Worm (Caenorhabditis elegans) whole organism, L2 larva: ENCODE results near the gene str-138.
A peak's percentile ranks its signal among the peaks of the same experiment; 100 is the strongest.

Experiments
- C34F6.9 ChIP-seq: fragments of 150-350 bp; optimal IDR thresholded peaks from 2 replicates; lab custom pipeline; 2014; ENCODE audit warnings: missing biosample characterization, missing genetic modification characterization
- F13H6.1 ChIP-seq: sonication (generic microtip); optimal IDR thresholded peaks from 2 replicates; lab custom pipeline; 2016; ENCODE audit warnings: missing genetic modification characterization, missing compliant biosample characterization
- R02D3.7 ChIP-seq: fragments of 150-350 bp; optimal IDR thresholded peaks from 2 replicates; lab custom pipeline; 2014; ENCODE audit warnings: missing biosample characterization, missing genetic modification characterization
- Y55F3AM.14 ChIP-seq: fragments of 200-800 bp; sonication (Bioruptor generic); optimal IDR thresholded peaks from 2 replicates; lab custom pipeline; 2018; ENCODE audit warnings: mild to moderate bottlenecking, missing genetic modification characterization, missing compliant biosample characterization
- ZK546.5 ChIP-seq: sonication (generic microtip); optimal IDR thresholded peaks from 2 replicates; lab custom pipeline; 2017; ENCODE audit warnings: missing biosample characterization, missing genetic modification characterization
- alr-1 ChIP-seq: fragments of 150-350 bp; optimal IDR thresholded peaks from 2 replicates; lab custom pipeline; 2014; ENCODE audit warnings: missing biosample characterization, missing genetic modification characterization
- aly-2 ChIP-seq: fragments of 150-350 bp; optimal IDR thresholded peaks from 2 replicates; lab custom pipeline; 2014; ENCODE audit warnings: missing biosample characterization, missing genetic modification characterization
- ama-1 ChIP-seq: fragments of 150-350 bp; optimal IDR thresholded peaks from 2 replicates; lab custom pipeline; 2018; ENCODE audit warnings: inconsistent platforms
- blmp-1 ChIP-seq: sonication (generic microtip); optimal IDR thresholded peaks from 2 replicates; lab custom pipeline; 2017; ENCODE audit warnings: missing genetic modification characterization, mild to moderate bottlenecking, missing compliant biosample characterization, antibody characterized with exemption, moderate library complexity; ENCODE audit not compliant: insufficient read depth
- ceh-16 ChIP-seq: fragments of 150-350 bp; optimal IDR thresholded peaks from 2 replicates; lab custom pipeline; 2014; ENCODE audit warnings: missing biosample characterization, missing genetic modification characterization
- ceh-82 ChIP-seq: fragments of 150-350 bp; optimal IDR thresholded peaks from 2 replicates; lab custom pipeline; 2014; ENCODE audit warnings: missing biosample characterization, missing genetic modification characterization
- crh-2 ChIP-seq: sonication (generic microtip); optimal IDR thresholded peaks from 2 replicates; lab custom pipeline; 2017; ENCODE audit warnings: missing biosample characterization, missing genetic modification characterization
- dmd-4 ChIP-seq: sonication (generic microtip); optimal IDR thresholded peaks from 2 replicates; lab custom pipeline; 2017; ENCODE audit warnings: missing biosample characterization, missing genetic modification characterization
- egl-27 ChIP-seq: sonication (generic microtip); optimal IDR thresholded peaks from 3 replicates; lab custom pipeline; 2017; ENCODE audit warnings: missing biosample characterization, missing genetic modification reagents, missing genetic modification characterization
- elt-1 ChIP-seq: fragments of 150-350 bp; optimal IDR thresholded peaks from 2 replicates; lab custom pipeline; 2014; ENCODE audit warnings: missing biosample characterization, missing genetic modification characterization
- elt-3 ChIP-seq: sonication (generic microtip); optimal IDR thresholded peaks from 2 replicates; lab custom pipeline; 2017; ENCODE audit warnings: missing biosample characterization, missing genetic modification characterization
- fos-1 ChIP-seq: fragments of 150-350 bp; optimal IDR thresholded peaks from 2 replicates; lab custom pipeline; 2014; ENCODE audit warnings: missing biosample characterization, missing genetic modification characterization
- gmeb-1 ChIP-seq: fragments of 150-350 bp; optimal IDR thresholded peaks from 2 replicates; lab custom pipeline; 2014; ENCODE audit warnings: missing biosample characterization, missing genetic modification characterization
- lin-11 ChIP-seq: fragments of 150-350 bp; sonication (generic microtip); optimal IDR thresholded peaks from 2 replicates; lab custom pipeline; 2014; ENCODE audit warnings: missing biosample characterization, missing genetic modification characterization, inconsistent platforms, mixed read lengths
- lin-13 ChIP-seq: fragments of 150-350 bp; optimal IDR thresholded peaks from 2 replicates; lab custom pipeline; 2014; ENCODE audit warnings: missing biosample characterization, missing genetic modification reagents, missing genetic modification characterization
- lin-39 ChIP-seq: fragments of 150-350 bp; optimal IDR thresholded peaks from 2 replicates; lab custom pipeline; 2014; ENCODE audit warnings: missing biosample characterization, missing genetic modification reagents, missing genetic modification characterization
- lsy-2 ChIP-seq, 2 experiments: fragments of 150-350 bp in 1 of 2; sonication (generic microtip) in 1 of 2; optimal IDR thresholded peaks; 2 replicates each; lab custom pipeline; 2014 to 2017; ENCODE audit warnings: missing biosample characterization in 2 of 2, missing genetic modification characterization in 2 of 2
- mab-5 ChIP-seq: fragments of 150-350 bp; optimal IDR thresholded peaks from 2 replicates; lab custom pipeline; 2014; ENCODE audit warnings: missing biosample characterization, missing genetic modification characterization
- mbf-1 ChIP-seq: sonication (generic microtip); optimal IDR thresholded peaks from 2 replicates; lab custom pipeline; 2017; ENCODE audit warnings: missing biosample characterization, missing genetic modification characterization
- mdl-1 ChIP-seq, 2 experiments: fragments of 150-350 bp in 1 of 2; sonication (generic microtip) in 1 of 2; optimal IDR thresholded peaks; 2 replicates each; lab custom pipeline; 2017; ENCODE audit warnings: missing biosample characterization in 2 of 2, missing genetic modification characterization in 2 of 2
- nhr-10 ChIP-seq: sonication (generic microtip); optimal IDR thresholded peaks from 2 replicates; lab custom pipeline; 2017; ENCODE audit warnings: missing biosample characterization, missing genetic modification characterization
- nhr-11 ChIP-seq: fragments of 150-350 bp; optimal IDR thresholded peaks from 2 replicates; lab custom pipeline; 2014; ENCODE audit warnings: missing biosample characterization, missing genetic modification characterization
- nhr-12 ChIP-seq: fragments of 150-350 bp; optimal IDR thresholded peaks from 2 replicates; lab custom pipeline; 2014; ENCODE audit warnings: missing biosample characterization, missing genetic modification characterization
- nhr-129 ChIP-seq: fragments of 150-350 bp; optimal IDR thresholded peaks from 2 replicates; lab custom pipeline; 2014; ENCODE audit warnings: missing biosample characterization, missing genetic modification characterization
- nhr-21 ChIP-seq: fragments of 150-350 bp; optimal IDR thresholded peaks from 2 replicates; lab custom pipeline; 2014; ENCODE audit warnings: missing biosample characterization, missing genetic modification characterization
- nhr-23 ChIP-seq: fragments of 150-350 bp; optimal IDR thresholded peaks from 2 replicates; lab custom pipeline; 2014; ENCODE audit warnings: missing biosample characterization, missing genetic modification reagents, missing genetic modification characterization
- nhr-237 ChIP-seq: fragments of 150-350 bp; optimal IDR thresholded peaks from 2 replicates; lab custom pipeline; 2014; ENCODE audit warnings: missing biosample characterization, missing genetic modification characterization
- nhr-25 ChIP-seq: fragments of 150-350 bp; sonication (generic microtip); optimal IDR thresholded peaks from 3 replicates; lab custom pipeline; 2014; ENCODE audit warnings: missing biosample characterization, missing genetic modification characterization
- nhr-6 ChIP-seq: fragments of 150-350 bp; optimal IDR thresholded peaks from 2 replicates; lab custom pipeline; 2014; ENCODE audit warnings: missing biosample characterization, missing genetic modification characterization
- nhr-77 ChIP-seq: fragments of 150-350 bp; optimal IDR thresholded peaks from 2 replicates; lab custom pipeline; 2014; ENCODE audit warnings: missing biosample characterization, missing genetic modification characterization
- peb-1 ChIP-seq: fragments of 150-350 bp; optimal IDR thresholded peaks from 2 replicates; lab custom pipeline; 2014; ENCODE audit warnings: missing biosample characterization, missing genetic modification characterization
- sem-4 ChIP-seq: fragments of 150-350 bp; optimal IDR thresholded peaks from 2 replicates; lab custom pipeline; 2014; ENCODE audit warnings: missing biosample characterization, missing genetic modification reagents, missing genetic modification characterization
- skn-1 ChIP-seq: sonication (generic microtip); optimal IDR thresholded peaks from 2 replicates; lab custom pipeline; 2017; ENCODE audit warnings: missing biosample characterization, missing genetic modification characterization
- sma-3 ChIP-seq: sonication (generic microtip); optimal IDR thresholded peaks from 2 replicates; lab custom pipeline; 2016; ENCODE audit warnings: missing genetic modification reagents, missing genetic modification characterization, missing compliant biosample characterization
- sma-9 ChIP-seq, 2 experiments: fragments of 150-350 bp in 1 of 2; sonication (generic microtip) in 1 of 2; optimal IDR thresholded peaks; 2 replicates each; lab custom pipeline; 2014 to 2016; ENCODE audit warnings: missing genetic modification characterization in 2 of 2, mild to moderate bottlenecking in 1 of 2, missing biosample characterization in 1 of 2, missing compliant biosample characterization in 1 of 2, missing genetic modification reagents in 1 of 2, moderate library complexity in 1 of 2
- snpc-4 ChIP-seq: fragments of 150-350 bp; optimal IDR thresholded peaks from 2 replicates; lab custom pipeline; 2014; ENCODE audit warnings: missing biosample characterization, missing genetic modification characterization
- unc-39 ChIP-seq: fragments of 150-350 bp; optimal IDR thresholded peaks from 2 replicates; lab custom pipeline; 2014; ENCODE audit warnings: missing biosample characterization, missing genetic modification characterization
- unc-55 ChIP-seq: fragments of 150-350 bp; sonication (generic microtip); optimal IDR thresholded peaks from 3 replicates; lab custom pipeline; 2014; ENCODE audit warnings: missing biosample characterization, missing genetic modification reagents, missing genetic modification characterization
- unc-62 ChIP-seq: fragments of 150-350 bp; optimal IDR thresholded peaks from 2 replicates; lab custom pipeline; 2014; ENCODE audit warnings: missing biosample characterization, missing genetic modification reagents, missing genetic modification characterization
- zag-1 ChIP-seq: fragments of 150-350 bp; optimal IDR thresholded peaks from 2 replicates; lab custom pipeline; 2014; ENCODE audit warnings: missing biosample characterization, missing genetic modification characterization
- ztf-1 ChIP-seq: fragments of 200-800 bp; sonication (Bioruptor generic); conservative IDR thresholded peaks from 2 replicates; pipeline ENCODE4 v1.3.6; 2022; ENCODE audit warnings: missing genetic modification characterization, missing compliant biosample characterization
- ztf-11 ChIP-seq: sonication (generic microtip); optimal IDR thresholded peaks from 2 replicates; lab custom pipeline; 2017; ENCODE audit warnings: missing biosample characterization, missing genetic modification characterization
- ztf-4 ChIP-seq: fragments of 150-350 bp; optimal IDR thresholded peaks from 2 replicates; lab custom pipeline; 2014; ENCODE audit warnings: missing biosample characterization, missing genetic modification characterization

str-138 gene

ce11 chrV:8031121-8031520, 27.3 kb upstream of the str-138 start, which contains the start of gene vars-1:
TSS of gene vars-1 (plus strand) at chrV:8031411.
- TF ChIP-seq lsy-2 (tag; optimal IDR thresholded peaks at IDR 0.05; lab: Kevin White, UChicago) (peak in 1 of 2 experiments; percentile 76), peb-1 (tag; lab: Kevin White, UChicago) (no peak), nhr-10 (tag; lab: Kevin White, UChicago) (no peak), ama-1 (lab: Kevin White, UChicago) (no peak), ceh-82 (tag; lab: Kevin White, UChicago) (no peak), unc-62 (GFP tag; lab: Kevin White, UChicago) (no peak), nhr-11 (tag; lab: Kevin White, UChicago) (no peak), lin-39 (tag; lab: Kevin White, UChicago) (no peak), nhr-77 (tag; lab: Kevin White, UChicago) (no peak), blmp-1 (tag; lab: Kevin White, UChicago) (no peak), Y55F3AM.14 (GFP tag; lab: Kevin White, UChicago) (no peak), nhr-12 (tag; lab: Kevin White, UChicago) (no peak), egl-27 (tag; lab: Kevin White, UChicago) (peak; percentile 4), unc-55 (GFP tag; lab: Kevin White, UChicago) (peak; percentile 64), sem-4 (tag; lab: Kevin White, UChicago) (no peak), fos-1 (no peak), alr-1 (tag; lab: Kevin White, UChicago) (no peak), R02D3.7 (tag; lab: Kevin White, UChicago) (no peak), elt-3 (tag; lab: Kevin White, UChicago) (no peak), nhr-129 (peak; percentile 13), zag-1 (tag; lab: Kevin White, UChicago) (no peak), snpc-4 (tag; lab: Kevin White, UChicago) (no peak), aly-2 (tag; lab: Kevin White, UChicago) (no peak), skn-1 (tag; lab: Kevin White, UChicago) (no peak), lin-13 (GFP tag; lab: Kevin White, UChicago) (peak; percentile 35), C34F6.9 (peak; percentile 66), ztf-1 (GFP tag; lab: Robert Waterston, UW) (no peak), sma-9 (GFP tag; optimal IDR thresholded peaks at IDR 0.05; lab: Kevin White, UChicago) (peak; percentile 42), sma-9 (tag; optimal IDR thresholded peaks at IDR 0.05; lab: Kevin White, UChicago) (no peak), elt-1 (tag; lab: Kevin White, UChicago) (no peak), mdl-1 (tag; optimal IDR thresholded peaks at IDR 0.05; lab: Kevin White, UChicago) (no peak), ztf-11 (tag; lab: Kevin White, UChicago) (no peak), nhr-25 (tag; lab: Kevin White, UChicago) (peak; percentile 29), F13H6.1 (no peak), dmd-4 (tag; lab: Kevin White, UChicago) (no peak), nhr-21 (peak; percentile 48), nhr-237 (tag; lab: Kevin White, UChicago) (no peak), ztf-4 (tag; lab: Kevin White, UChicago) (no peak), mbf-1 (tag; lab: Kevin White, UChicago) (no peak), unc-39 (no peak), crh-2 (peak; percentile 50), nhr-6 (tag; lab: Kevin White, UChicago) (no peak), ZK546.5 (tag; lab: Kevin White, UChicago) (no peak), sma-3 (GFP tag; lab: Kevin White, UChicago) (peak; percentile 43), lin-11 (no peak), nhr-23 (no peak), mab-5 (tag; lab: Kevin White, UChicago) (no peak), ceh-16 (tag; lab: Kevin White, UChicago) (no peak), gmeb-1 (tag; lab: Kevin White, UChicago) (peak; percentile 97)
- TF ChIP-seq, all 48 proteins: peak for 12
